Worm (Caenorhabditis elegans) whole organism, young adult: ENCODE results near the gene F08F3.1.

Source experiments
- F22D6.2 ChIP-seq: sonication (generic microtip); optimal IDR thresholded peaks from 2 replicates; lab custom pipeline; 2016; ENCODE audit warnings: mild to moderate bottlenecking, missing genetic modification characterization, missing compliant biosample characterization
- F23B12.7 ChIP-seq: sonication (generic microtip); optimal IDR thresholded peaks from 2 replicates; lab custom pipeline; 2017; ENCODE audit warnings: missing genetic modification characterization, mild to moderate bottlenecking, missing compliant biosample characterization, antibody characterized with exemption, moderate library complexity; ENCODE audit not compliant: insufficient read depth
- F57C9.4 ChIP-seq: sonication (generic microtip); optimal IDR thresholded peaks from 2 replicates; lab custom pipeline; 2017; ENCODE audit warnings: mild to moderate bottlenecking, missing genetic modification characterization, missing compliant biosample characterization
- T07F8.4 ChIP-seq: sonication (generic microtip); optimal IDR thresholded peaks from 2 replicates; lab custom pipeline; 2016; ENCODE audit warnings: mild to moderate bottlenecking, missing genetic modification characterization, moderate library complexity, missing compliant biosample characterization
- ama-1 ChIP-seq, 3 experiments: fragments of 150-350 bp in 1 of 3; sonication (generic microtip) in 2 of 3; optimal IDR thresholded peaks; 2 replicates each; lab custom pipeline; 2014 to 2018; ENCODE audit warnings: missing biosample characterization in 2 of 3, missing genetic modification characterization in 2 of 3, missing genetic modification reagents in 2 of 3
- attf-3 ChIP-seq: fragments of 200-800 bp; sonication (Bioruptor generic); conservative IDR thresholded peaks from 2 replicates; pipeline ENCODE4 v1.3.6; 2022; ENCODE audit warnings: missing genetic modification reagents, missing genetic modification characterization, missing compliant biosample characterization
- dpl-1 ChIP-seq: fragments of 150-350 bp; optimal IDR thresholded peaks from 2 replicates; lab custom pipeline; 2014; ENCODE audit warnings: missing biosample characterization, missing genetic modification reagents, missing genetic modification characterization
- egrh-3 ChIP-seq: fragments of 200-800 bp; sonication (Bioruptor generic); IDR thresholded peaks from 2 replicates; pipeline ENCODE4 v1.3.6; 2022; ENCODE audit warnings: missing genetic modification reagents, missing genetic modification characterization, missing compliant biosample characterization
- ets-4 ChIP-seq: fragments of 200-800 bp; sonication (Bioruptor generic); optimal IDR thresholded peaks from 2 replicates; lab custom pipeline; 2018; ENCODE audit warnings: mild to moderate bottlenecking, missing genetic modification characterization, missing compliant biosample characterization
- nhr-120 ChIP-seq: fragments of 200-800 bp; sonication (Bioruptor generic); IDR thresholded peaks from 2 replicates; pipeline ENCODE4 v1.3.6; 2022; ENCODE audit warnings: missing genetic modification characterization, missing compliant biosample characterization
- pha-4 ChIP-seq: fragments of 150-350 bp; sonication (generic microtip); optimal IDR thresholded peaks from 2 replicates; lab custom pipeline; 2014; ENCODE audit warnings: missing biosample characterization, missing genetic modification reagents, missing genetic modification characterization
- sdz-38 ChIP-seq: sonication (generic microtip); optimal IDR thresholded peaks from 2 replicates; lab custom pipeline; 2016; ENCODE audit warnings: missing genotype, missing genetic modification characterization, missing compliant biosample characterization
- snpc-4 ChIP-seq, 5 experiments: fragments of 150-350 bp in 1 of 5; sonication (generic microtip) in 4 of 5; optimal IDR thresholded peaks; 2 replicates each; lab custom pipeline; 2014 to 2018; ENCODE audit warnings: missing genetic modification characterization in 5 of 5, missing biosample characterization in 3 of 5, antibody characterized with exemption in 2 of 5, mild to moderate bottlenecking in 2 of 5, missing compliant biosample characterization in 2 of 5, missing genotype in 2 of 5, moderate library complexity in 2 of 5, missing genetic modification reagents in 1 of 5
- tbx-9 ChIP-seq: sonication (generic microtip); optimal IDR thresholded peaks from 2 replicates; lab custom pipeline; 2016; ENCODE audit warnings: borderline replicate concordance, missing genetic modification characterization, inconsistent platforms, missing compliant biosample characterization

ce11 chrV:5490205-5490604 is 44.3 kb downstream of the F08F3.1 start, which contains the start of gene T05C3.6:
- TF ChIP-seq attf-3 (no peak), dpl-1 (no peak), tbx-9 (tag; lab: Kevin White, UChicago) (no peak), F57C9.4 (tag; lab: Kevin White, UChicago) (no peak), ets-4 (GFP tag; lab: Kevin White, UChicago) (no peak), pha-4 (tag; lab: Kevin White, UChicago) (no peak), snpc-4 (GFP tag; optimal IDR thresholded peaks at IDR 0.05; lab: Kevin White, UChicago) (no peak), snpc-4 (tag; optimal IDR thresholded peaks at IDR 0.05; lab: Kevin White, UChicago) (no peak), ama-1 (optimal IDR thresholded peaks at IDR 0.05; lab: Kevin White, UChicago) (no peak), ama-1 (GFP tag; optimal IDR thresholded peaks at IDR 0.05; lab: Kevin White, UChicago) (no peak), T07F8.4 (no peak), F22D6.2 (tag; lab: Kevin White, UChicago) (no peak), egrh-3 (no peak), sdz-38 (no peak), nhr-120 (no peak), F23B12.7 (tag; lab: Kevin White, UChicago) (no peak)
